Worm (Caenorhabditis elegans) whole organism, L2 larva: ENCODE data around the gene C35A11.2.

Experiments used
- R02D3.7 ChIP-seq: fragments of 150-350 bp; optimal IDR thresholded peaks from 2 replicates; lab custom pipeline; 2014; ENCODE audit warnings: missing biosample characterization, missing genetic modification characterization
- ama-1 ChIP-seq: fragments of 150-350 bp; optimal IDR thresholded peaks from 2 replicates; lab custom pipeline; 2018; ENCODE audit warnings: inconsistent platforms
- blmp-1 ChIP-seq: sonication (generic microtip); optimal IDR thresholded peaks from 2 replicates; lab custom pipeline; 2017; ENCODE audit warnings: missing genetic modification characterization, mild to moderate bottlenecking, missing compliant biosample characterization, antibody characterized with exemption, moderate library complexity; ENCODE audit not compliant: insufficient read depth
- fos-1 ChIP-seq: fragments of 150-350 bp; optimal IDR thresholded peaks from 2 replicates; lab custom pipeline; 2014; ENCODE audit warnings: missing biosample characterization, missing genetic modification characterization
- mbf-1 ChIP-seq: sonication (generic microtip); optimal IDR thresholded peaks from 2 replicates; lab custom pipeline; 2017; ENCODE audit warnings: missing biosample characterization, missing genetic modification characterization
- nhr-129 ChIP-seq: fragments of 150-350 bp; optimal IDR thresholded peaks from 2 replicates; lab custom pipeline; 2014; ENCODE audit warnings: missing biosample characterization, missing genetic modification characterization
- nhr-6 ChIP-seq: fragments of 150-350 bp; optimal IDR thresholded peaks from 2 replicates; lab custom pipeline; 2014; ENCODE audit warnings: missing biosample characterization, missing genetic modification characterization
- unc-55 ChIP-seq: fragments of 150-350 bp; sonication (generic microtip); optimal IDR thresholded peaks from 3 replicates; lab custom pipeline; 2014; ENCODE audit warnings: missing biosample characterization, missing genetic modification reagents, missing genetic modification characterization

- TF ChIP-seq ama-1 (lab: Kevin White, UChicago) (no peak), nhr-6 (tag; lab: Kevin White, UChicago) (no peak), nhr-129 (tag; lab: Kevin White, UChicago) (no peak), fos-1 (tag; lab: Kevin White, UChicago) (no peak), blmp-1 (tag; lab: Kevin White, UChicago) (no peak), unc-55 (GFP tag; lab: Kevin White, UChicago) (no peak), mbf-1 (no peak), R02D3.7 (tag; lab: Kevin White, UChicago) (no peak)
These were observed 40.7 kb upstream of the C35A11.2 start, which contains the start of gene srg-25 for ce11 chrV:5345419-5345818.
